Fruit fly (Drosophila melanogaster) whole organism, embryonic: Measurements from ENCODE around the gene flr.
A peak's percentile ranks its signal among the peaks of the same experiment; 100 is the strongest.

Experiments
- ATbp ChIP-seq: fragments of 200-800 bp; sonication (Bioruptor generic); optimal IDR thresholded peaks from 2 replicates; lab custom pipeline; 2017; ENCODE audit warnings: missing biosample characterization, mild to moderate bottlenecking, missing genetic modification characterization, missing genetic modification reagents
- Awh ChIP-seq: fragments of 200-800 bp; sonication (Bioruptor generic); IDR thresholded peaks from 2 replicates; pipeline ENCODE4, ENCODE4 v1.3.6; 2022; ENCODE audit warnings: missing biosample characterization, missing genetic modification characterization
- CG10209 ChIP-seq: fragments of 200-800 bp; sonication (Bioruptor generic); optimal IDR thresholded peaks from 3 replicates; lab custom pipeline; 2017; ENCODE audit warnings: missing biosample characterization, mild to moderate bottlenecking, missing genetic modification characterization, missing genetic modification reagents
- CG1024 ChIP-seq: fragments of 200-800 bp; sonication (Bioruptor generic); IDR thresholded peaks from 2 replicates; pipeline ENCODE4 v1.3.6; 2022; ENCODE audit warnings: missing biosample characterization, missing genetic modification characterization
- CG10366 ChIP-seq: fragments of 200-800 bp; sonication (Bioruptor generic); IDR thresholded peaks from 2 replicates; pipeline ENCODE4 v1.3.6; 2022; ENCODE audit warnings: missing biosample characterization, missing genetic modification characterization
- CG10462 ChIP-seq: fragments of 200-800 bp; sonication (Bioruptor generic); optimal IDR thresholded peaks from 2 replicates; lab custom pipeline; 2016; ENCODE audit warnings: missing biosample characterization, missing genetic modification characterization
- CG11504 ChIP-seq: fragments of 200-800 bp; sonication (Bioruptor generic); optimal IDR thresholded peaks from 3 replicates; lab custom pipeline; 2019; ENCODE audit warnings: missing biosample characterization, mild to moderate bottlenecking, missing genetic modification characterization, moderate library complexity
- CG12744 ChIP-seq: fragments of 200-800 bp; sonication (Bioruptor generic); optimal IDR thresholded peaks from 2 replicates; lab custom pipeline; 2016; ENCODE audit warnings: missing biosample characterization, missing genetic modification characterization
- CG12769 ChIP-seq: fragments of 200-800 bp; sonication (Bioruptor generic); optimal IDR thresholded peaks from 2 replicates; lab custom pipeline; 2019; ENCODE audit warnings: missing biosample characterization, mild to moderate bottlenecking, missing genetic modification characterization, moderate library complexity
- CG13287 ChIP-seq: fragments of 200-800 bp; sonication (Bioruptor generic); IDR thresholded peaks from 2 replicates; pipeline ENCODE4 v1.3.6; 2022; ENCODE audit warnings: missing biosample characterization, missing genetic modification characterization; ENCODE audit not compliant: partially characterized antibody
- CG14441 ChIP-seq: fragments of 200-800 bp; sonication (Bioruptor generic); IDR thresholded peaks from 2 replicates; pipeline ENCODE4 v1.3.6; 2022; ENCODE audit warnings: missing biosample characterization, missing genetic modification characterization
- CG15011 ChIP-seq: fragments of 200-800 bp; sonication (Bioruptor generic); optimal IDR thresholded peaks from 3 replicates; lab custom pipeline; 2018; ENCODE audit warnings: missing biosample characterization, mild to moderate bottlenecking, missing genetic modification characterization
- CG15696 ChIP-seq: fragments of 200-800 bp; sonication (Bioruptor generic); optimal IDR thresholded peaks from 2 replicates; lab custom pipeline; 2019; ENCODE audit warnings: missing biosample characterization, mild to moderate bottlenecking, missing genetic modification characterization, moderate library complexity
- CG17829 ChIP-seq: fragments of 200-800 bp; optimal IDR thresholded peaks from 2 replicates; lab custom pipeline; 2019; ENCODE audit warnings: missing biosample characterization, mild to moderate bottlenecking, missing genetic modification characterization, moderate library complexity
- CG1792 ChIP-seq: fragments of 200-800 bp; sonication (Bioruptor generic); optimal IDR thresholded peaks from 2 replicates; lab custom pipeline; 2016; ENCODE audit warnings: missing biosample characterization, missing genetic modification characterization
- CG2129 ChIP-seq: fragments of 200-800 bp; sonication (Bioruptor generic); IDR thresholded peaks from 2 replicates; pipeline ENCODE4 v1.3.6; 2022; ENCODE audit warnings: missing biosample characterization, missing genetic modification characterization; ENCODE audit not compliant: partially characterized antibody
- CG34376 ChIP-seq: fragments of 200-800 bp; sonication (Bioruptor generic); optimal IDR thresholded peaks from 2 replicates; lab custom pipeline; 2018; ENCODE audit warnings: missing biosample characterization, mild to moderate bottlenecking, missing genetic modification characterization
- CG42726 ChIP-seq: fragments of 200-800 bp; sonication (Bioruptor generic); IDR thresholded peaks from 2 replicates; pipeline ENCODE4 v1.3.6; 2022; ENCODE audit warnings: missing biosample characterization, missing genetic modification characterization; ENCODE audit not compliant: partially characterized antibody
- CG4820 ChIP-seq: fragments of 200-800 bp; sonication (Bioruptor generic); optimal IDR thresholded peaks from 3 replicates; lab custom pipeline; 2016; ENCODE audit warnings: missing biosample characterization, missing genetic modification characterization
- CG6791 ChIP-seq: fragments of 200-800 bp; sonication (Bioruptor generic); IDR thresholded peaks from 3 replicates; pipeline ENCODE4 v1.3.6; 2022; ENCODE audit warnings: missing biosample characterization, missing genetic modification characterization; ENCODE audit not compliant: partially characterized antibody
- CG7372 ChIP-seq: fragments of 200-800 bp; sonication (Bioruptor generic); IDR thresholded peaks from 2 replicates; pipeline ENCODE4 v1.3.6; 2022; ENCODE audit warnings: missing biosample characterization, missing genetic modification characterization
- CG7987 ChIP-seq: fragments of 200-800 bp; sonication (Bioruptor generic); optimal IDR thresholded peaks from 2 replicates; lab custom pipeline; 2018; ENCODE audit warnings: missing biosample characterization, mild to moderate bottlenecking, missing genetic modification characterization, moderate library complexity
- CG9609 ChIP-seq: fragments of 200-800 bp; sonication (Bioruptor generic); optimal IDR thresholded peaks from 3 replicates; lab custom pipeline; 2016; ENCODE audit warnings: missing biosample characterization, missing genetic modification characterization
- Chrac-16 ChIP-seq: fragments of 200-800 bp; sonication (Bioruptor generic); optimal IDR thresholded peaks from 3 replicates; lab custom pipeline; 2016; ENCODE audit warnings: missing biosample characterization, missing genetic modification characterization
- Deaf1 ChIP-seq: fragments of 200-800 bp; optimal IDR thresholded peaks from 3 replicates; lab custom pipeline; 2019; ENCODE audit warnings: missing biosample characterization, mild to moderate bottlenecking, missing genetic modification characterization, moderate library complexity
- Dfd ChIP-seq, 2 experiments: fragments of >200 bp; optimal IDR thresholded peaks; 2 replicates each; lab custom pipeline; 2017; ENCODE audit warnings: missing biosample characterization in 2 of 2, missing genetic modification characterization in 2 of 2
- Dip2 ChIP-seq: fragments of 200-800 bp; sonication (Bioruptor generic); IDR thresholded peaks from 2 replicates; pipeline ENCODE4 v1.3.6; 2022; ENCODE audit warnings: missing biosample characterization, missing genetic modification characterization
- E2f1 ChIP-seq: fragments of 200-800 bp; sonication (Bioruptor generic); IDR thresholded peaks from 2 replicates; pipeline ENCODE4 v1.3.6; 2022; ENCODE audit warnings: missing biosample characterization, missing genetic modification characterization
- Ets65A ChIP-seq: fragments of 200-800 bp; sonication (Bioruptor generic); peaks from one replicate; lab custom pipeline; 2016; ENCODE audit warnings: missing biosample characterization, missing genetic modification characterization
- Hey ChIP-seq: fragments of 200-800 bp; sonication (Bioruptor generic); optimal IDR thresholded peaks from 3 replicates; lab custom pipeline; 2018; ENCODE audit warnings: missing biosample characterization, mild to moderate bottlenecking, missing genetic modification characterization
- HmgD ChIP-seq: fragments of 200-800 bp; sonication (Bioruptor generic); optimal IDR thresholded peaks from 3 replicates; lab custom pipeline; 2016; ENCODE audit warnings: missing biosample characterization, missing genetic modification characterization
- Med ChIP-seq: fragments of 200-800 bp; sonication (Bioruptor generic); peaks from one replicate; lab custom pipeline; 2016; ENCODE audit warnings: missing biosample characterization, missing genetic modification characterization, mild to moderate bottlenecking, inconsistent platforms, moderate library complexity
- Meics ChIP-seq: fragments of 200-800 bp; sonication (Bioruptor generic); optimal IDR thresholded peaks from 2 replicates; lab custom pipeline; 2017; ENCODE audit warnings: missing biosample characterization, mild to moderate bottlenecking, missing genetic modification characterization
- NK7.1 ChIP-seq: fragments of 200-800 bp; sonication (Bioruptor generic); optimal IDR thresholded peaks from 3 replicates; lab custom pipeline; 2016; ENCODE audit warnings: missing biosample characterization, missing genetic modification characterization
- Oaz ChIP-seq: fragments of 200-800 bp; sonication (Bioruptor generic); IDR thresholded peaks from 2 replicates; pipeline ENCODE4 v1.3.6; 2022; ENCODE audit warnings: missing biosample characterization, missing genetic modification characterization
- Sox102F ChIP-seq: fragments of 200-800 bp; sonication (Bioruptor generic); optimal IDR thresholded peaks from 2 replicates; lab custom pipeline; 2018; ENCODE audit warnings: missing biosample characterization, mild to moderate bottlenecking, missing genetic modification characterization, moderate library complexity
- Vsx1 ChIP-seq: fragments of 200-800 bp; sonication (Bioruptor generic); optimal IDR thresholded peaks from 2 replicates; lab custom pipeline; 2017; ENCODE audit warnings: missing biosample characterization, mild to moderate bottlenecking, missing genetic modification characterization, missing genetic modification reagents
- Xbp1 ChIP-seq: fragments of 200-800 bp; sonication (Bioruptor generic); optimal IDR thresholded peaks from 3 replicates; lab custom pipeline; 2016; ENCODE audit warnings: missing biosample characterization, mild to moderate bottlenecking, missing genetic modification characterization
- ac ChIP-seq: fragments of 200-800 bp; sonication (Bioruptor generic); optimal IDR thresholded peaks from 3 replicates; lab custom pipeline; 2017; ENCODE audit warnings: missing biosample characterization, mild to moderate bottlenecking, missing genetic modification characterization
- ase ChIP-seq: fragments of 200-800 bp; sonication (Bioruptor generic); IDR thresholded peaks from 3 replicates; pipeline ENCODE4 v1.3.6; 2022; ENCODE audit warnings: missing biosample characterization, missing genetic modification characterization
- ato ChIP-seq: fragments of 200-800 bp; sonication (Bioruptor generic); IDR thresholded peaks from 2 replicates; pipeline ENCODE4 v1.3.6; 2022; ENCODE audit warnings: missing biosample characterization, missing genetic modification characterization; ENCODE audit not compliant: partially characterized antibody
- bowl ChIP-seq: fragments of 200-800 bp; sonication (Bioruptor generic); IDR thresholded peaks from 2 replicates; pipeline ENCODE4 v1.3.6; 2022; ENCODE audit warnings: missing biosample characterization, missing genetic modification characterization
- cato ChIP-seq: fragments of 200-800 bp; sonication (Bioruptor generic); optimal IDR thresholded peaks from 2 replicates; lab custom pipeline; 2016; ENCODE audit warnings: missing biosample characterization, missing genetic modification characterization, borderline replicate concordance
- chinmo ChIP-seq: fragments of 200-800 bp; sonication (Bioruptor generic); IDR thresholded peaks from 4 replicates; pipeline ENCODE4 v1.3.6; 2022; ENCODE audit warnings: missing biosample characterization, missing genetic modification characterization; ENCODE audit not compliant: partially characterized antibody
- lmd ChIP-seq: fragments of 200-800 bp; sonication (Bioruptor generic); IDR thresholded peaks from 2 replicates; pipeline ENCODE4 v1.3.6; 2022; ENCODE audit warnings: missing biosample characterization, missing genetic modification characterization
- nom ChIP-seq: fragments of 200-800 bp; sonication (Bioruptor generic); optimal IDR thresholded peaks from 2 replicates; lab custom pipeline; 2017; ENCODE audit warnings: missing biosample characterization, missing genetic modification characterization, mild to moderate bottlenecking, moderate library complexity, missing genetic modification reagents
- ro ChIP-seq: fragments of 200-800 bp; sonication (Bioruptor generic); IDR thresholded peaks from 2 replicates; pipeline ENCODE4 v1.3.6; 2022; ENCODE audit warnings: missing biosample characterization, missing genetic modification characterization
- row ChIP-seq: fragments of 200-800 bp; sonication (Bioruptor generic); IDR thresholded peaks from 3 replicates; pipeline ENCODE4 v1.3.6; 2022; ENCODE audit warnings: missing biosample characterization, missing genetic modification characterization
- schlank ChIP-seq: fragments of 200-800 bp; sonication (Bioruptor generic); optimal IDR thresholded peaks from 2 replicates; lab custom pipeline; 2018; ENCODE audit warnings: missing biosample characterization, mild to moderate bottlenecking, missing genetic modification characterization
- tll ChIP-seq, 2 experiments: fragments of 200-800 bp in 1 of 2; fragments of >200 bp in 1 of 2; sonication (Bioruptor generic) in 1 of 2; optimal IDR thresholded peaks; 2 replicates each; lab custom pipeline; 2017 to 2019; ENCODE audit warnings: missing biosample characterization in 2 of 2, missing genetic modification characterization in 2 of 2, mild to moderate bottlenecking in 1 of 2, moderate library complexity in 1 of 2
- z ChIP-seq: fragments of 200-800 bp; sonication (Bioruptor generic); IDR thresholded peaks from 3 replicates; pipeline ENCODE4 v1.3.6; 2022; ENCODE audit warnings: missing biosample characterization, missing genetic modification characterization

The flr gene

DNA sequence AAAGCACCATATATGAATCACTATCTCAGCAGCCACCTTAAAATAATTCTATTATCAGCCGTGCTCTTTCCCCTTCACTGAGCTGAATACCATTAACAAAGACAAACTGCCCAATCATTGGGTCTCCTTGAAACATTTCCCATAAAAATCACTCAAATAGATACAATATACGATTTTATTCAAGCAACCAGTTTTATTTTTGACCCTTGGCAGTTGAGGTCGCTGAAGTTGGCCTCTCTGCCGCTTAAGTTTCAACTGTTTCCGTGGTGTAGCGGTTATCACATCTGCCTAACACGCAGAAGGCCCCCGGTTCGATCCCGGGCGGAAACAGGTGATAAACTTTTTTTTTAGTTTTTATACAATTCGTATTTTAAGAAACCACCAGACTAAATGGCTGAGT, 20.1 kb downstream of the flr start (continued):
- TF ChIP-seq Vsx1 (GFP tag; lab: Kevin White, UChicago) (no peak), CG17829 (no peak), ro (no peak), CG6791 (GFP tag; lab: Robert Waterston, UW) (peak; percentile 87), CG13287 (GFP tag; lab: Robert Waterston, UW) (no peak), CG10366 (GFP tag; lab: Robert Waterston, UW) (no peak), CG11504 (tag; lab: Kevin White, UChicago) (no peak), nom (GFP tag; lab: Kevin White, UChicago) (no peak), Awh (GFP tag; lab: Robert Waterston, UW) (peak; percentile 47; the same call in 1 of the 2 replicates), Dfd (GFP tag; optimal IDR thresholded peaks at IDR 0.05; lab: Kevin White, UChicago) (no peak), CG7372 (GFP tag; lab: Robert Waterston, UW) (no peak), ase (GFP tag; lab: Robert Waterston, UW) (no peak), CG12744 (GFP tag; lab: Kevin White, UChicago) (no peak), Deaf1 (no peak), Chrac-16 (GFP tag; lab: Kevin White, UChicago) (no peak), cato (no peak), CG10462 (GFP tag; lab: Kevin White, UChicago) (no peak), row (GFP tag; lab: Robert Waterston, UW) (no peak), HmgD (GFP tag; lab: Kevin White, UChicago) (no peak), NK7.1 (GFP tag; lab: Kevin White, UChicago) (no peak), Dip2 (GFP tag; lab: Robert Waterston, UW) (no peak), bowl (GFP tag; lab: Robert Waterston, UW) (no peak), CG15011 (GFP tag; lab: Kevin White, UChicago) (no peak), CG4820 (GFP tag; lab: Kevin White, UChicago) (no peak), Meics (no peak), CG1024 (no peak), CG7987 (GFP tag; lab: Kevin White, UChicago) (no peak), CG2129 (GFP tag; lab: Robert Waterston, UW) (no peak), Oaz (no peak), CG12769 (tag; lab: Kevin White, UChicago) (peak; percentile 64), chinmo (peak; percentile 48; the same call in 1 of the 4 replicates), CG14441 (GFP tag; lab: Robert Waterston, UW) (no peak), CG9609 (no peak), Xbp1 (no peak), CG42726 (GFP tag; lab: Robert Waterston, UW) (peak; percentile 66), Ets65A (GFP tag; lab: Kevin White, UChicago) (no peak), ato (GFP tag; lab: Robert Waterston, UW) (peak; percentile 53), ac (no peak), tll (GFP tag; optimal IDR thresholded peaks at IDR 0.05; lab: Kevin White, UChicago) (no peak), CG1792 (GFP tag; lab: Kevin White, UChicago) (no peak), schlank (tag; lab: Kevin White, UChicago) (no peak), Med (GFP tag; lab: Kevin White, UChicago) (peak; percentile 14), ATbp (GFP tag; lab: Kevin White, UChicago) (no peak), CG10209 (GFP tag; lab: Kevin White, UChicago) (no peak), Sox102F (GFP tag; lab: Kevin White, UChicago) (no peak), E2f1 (GFP tag; lab: Robert Waterston, UW) (no peak), z (GFP tag; lab: Robert Waterston, UW) (peak; percentile 55; the same call in 1 of the 3 replicates), CG34376 (GFP tag; lab: Kevin White, UChicago) (no peak), CG15696 (no peak), lmd (no peak), Hey (tag; lab: Kevin White, UChicago) (no peak)
